Fruit fly (Drosophila melanogaster) whole organism, pupa: ENCODE measurements around the gene CG34367.

ENCODE experiments used
- CG10348 ChIP-seq: fragments of 200-800 bp; sonication (Bioruptor generic); IDR thresholded peaks from 2 replicates; pipeline ENCODE4 v1.3.6; 2022; ENCODE audit warnings: missing biosample characterization, missing genetic modification characterization
- CG12605 ChIP-seq: fragments of 200-800 bp; sonication (Bioruptor generic); IDR thresholded peaks from 2 replicates; pipeline ENCODE4 v1.3.6; 2022; ENCODE audit warnings: missing biosample characterization, missing genetic modification characterization
- CG13204 ChIP-seq: fragments of 200-800 bp; sonication (Bioruptor generic); optimal IDR thresholded peaks from 2 replicates; lab custom pipeline; 2018; ENCODE audit warnings: missing biosample characterization, mild to moderate bottlenecking, missing genetic modification characterization, moderate library complexity
- CG14655 ChIP-seq: fragments of 200-800 bp; sonication (Bioruptor generic); optimal IDR thresholded peaks from 3 replicates; lab custom pipeline; 2017; ENCODE audit warnings: mild to moderate bottlenecking, missing biosample characterization, missing genetic modification reagents, missing genetic modification characterization
- CG15710 ChIP-seq: fragments of 200-800 bp; sonication (Bioruptor generic); optimal IDR thresholded peaks from 2 replicates; lab custom pipeline; 2018; ENCODE audit warnings: missing biosample characterization, mild to moderate bottlenecking, missing genetic modification characterization, moderate library complexity
- CG17806 ChIP-seq: fragments of 200-800 bp; sonication (Bioruptor generic); optimal IDR thresholded peaks from 2 replicates; lab custom pipeline; 2018; ENCODE audit warnings: missing biosample characterization, mild to moderate bottlenecking, missing genetic modification characterization, moderate library complexity
- CG32121 ChIP-seq: fragments of 200-800 bp; sonication (Bioruptor generic); IDR thresholded peaks from 2 replicates; pipeline ENCODE4 v1.3.6; 2022; ENCODE audit warnings: missing biosample characterization, missing genetic modification characterization
- CG34367 ChIP-seq: fragments of 200-800 bp; sonication (Bioruptor generic); optimal IDR thresholded peaks from 2 replicates; lab custom pipeline; 2018; ENCODE audit warnings: missing biosample characterization, mild to moderate bottlenecking, missing genetic modification characterization
- CG4496 ChIP-seq: fragments of 200-800 bp; sonication (Bioruptor generic); IDR thresholded peaks from 3 replicates; pipeline ENCODE4 v1.3.6; 2022; ENCODE audit warnings: missing biosample characterization, missing genetic modification characterization
- CG8159 ChIP-seq: fragments of 200-800 bp; sonication (Bioruptor generic); optimal IDR thresholded peaks from 3 replicates; lab custom pipeline; 2018; ENCODE audit warnings: missing biosample characterization, mild to moderate bottlenecking, missing genetic modification characterization, moderate library complexity
- CG8301 ChIP-seq: fragments of 200-800 bp; sonication (Bioruptor generic); optimal IDR thresholded peaks from 2 replicates; lab custom pipeline; 2018; ENCODE audit warnings: missing biosample characterization, mild to moderate bottlenecking, missing genetic modification characterization
- CG9948 ChIP-seq: fragments of 200-800 bp; sonication (Bioruptor generic); optimal IDR thresholded peaks from 2 replicates; lab custom pipeline; 2018; ENCODE audit warnings: missing biosample characterization, mild to moderate bottlenecking, missing genetic modification characterization, moderate library complexity
- D1 ChIP-seq: fragments of 200-800 bp; sonication (Bioruptor generic); optimal IDR thresholded peaks from 2 replicates; lab custom pipeline; 2018; ENCODE audit warnings: missing biosample characterization, mild to moderate bottlenecking, missing genetic modification characterization, moderate library complexity
- EcR ChIP-seq: fragments of 200-800 bp; sonication (Bioruptor generic); optimal IDR thresholded peaks from 3 replicates; lab custom pipeline; 2019; ENCODE audit warnings: missing biosample characterization, missing genetic modification characterization, mild to moderate bottlenecking, moderate library complexity, missing genetic modification reagents
- Ets98B ChIP-seq: fragments of 200-800 bp; sonication (Bioruptor generic); IDR thresholded peaks from 2 replicates; pipeline ENCODE4 v1.3.6; 2022; ENCODE audit warnings: missing biosample characterization, missing genetic modification characterization
- Pif1A ChIP-seq: fragments of 200-800 bp; sonication (Bioruptor generic); optimal IDR thresholded peaks from 3 replicates; lab custom pipeline; 2016; ENCODE audit warnings: missing biosample characterization, missing genetic modification characterization
- Pif1B ChIP-seq: fragments of 200-800 bp; sonication (Bioruptor generic); optimal IDR thresholded peaks from 3 replicates; lab custom pipeline; 2016; ENCODE audit warnings: missing biosample characterization, missing genetic modification characterization
- Snoo ChIP-seq: fragments of 200-800 bp; sonication (Bioruptor generic); optimal IDR thresholded peaks from 3 replicates; lab custom pipeline; 2017; ENCODE audit warnings: missing biosample characterization, mild to moderate bottlenecking, missing genetic modification characterization, inconsistent platforms
- fd96Ca ChIP-seq: fragments of 200-800 bp; sonication (Bioruptor generic); IDR thresholded peaks from 3 replicates; pipeline ENCODE4 v1.3.6; 2022; ENCODE audit warnings: missing biosample characterization, missing genetic modification characterization
- gl ChIP-seq: fragments of 200-800 bp; sonication (Bioruptor generic); optimal IDR thresholded peaks from 2 replicates; lab custom pipeline; 2018; ENCODE audit warnings: missing biosample characterization, mild to moderate bottlenecking, missing genetic modification characterization
- rn ChIP-seq: fragments of 200-800 bp; sonication (Bioruptor generic); IDR thresholded peaks from 2 replicates; pipeline ENCODE4 v1.3.6; 2022; ENCODE audit warnings: missing biosample characterization, missing genetic modification characterization

CG34367 gene

dm6 chr2L:10387869-10388726 lies 34.4 kb upstream of the CG34367 start, which contains the start of gene da:
Gene da (plus strand): TSS chr2L:10388105.
- TF ChIP-seq fd96Ca (GFP tag; lab: Robert Waterston, UW), result no peak
- peak; percentile 17 for TF ChIP-seq CG34367 (tag; lab: Kevin White, UChicago)
- no peak for TF ChIP-seq EcR (GFP tag; lab: Kevin White, UChicago)
- TF ChIP-seq CG32121, result peak; percentile 61; the same call in 1 of the 2 replicates
- peak; percentile 41 for TF ChIP-seq Snoo
- no peak for TF ChIP-seq CG10348
- no peak for TF ChIP-seq rn (GFP tag; lab: Robert Waterston, UW)
- peak; percentile 45 for TF ChIP-seq Pif1A (GFP tag; lab: Kevin White, UChicago)
- TF ChIP-seq Pif1B (GFP tag; lab: Kevin White, UChicago), result no peak
- TF ChIP-seq CG4496 (GFP tag; lab: Robert Waterston, UW), result peak; percentile 65; the same call in 2 of the 3 replicates
- peak; percentile 31 for TF ChIP-seq CG17806 (tag; lab: Kevin White, UChicago)
- TF ChIP-seq CG8301 (tag; lab: Kevin White, UChicago), result peak; percentile 16
- peak; percentile 67 for TF ChIP-seq Ets98B (GFP tag; lab: Robert Waterston, UW)
- TF ChIP-seq gl (tag; lab: Kevin White, UChicago), result no peak
- TF ChIP-seq CG8159, result peak; percentile 31
- peak; percentile 39 for TF ChIP-seq CG15710
- TF ChIP-seq CG12605 (GFP tag; lab: Robert Waterston, UW), result peak; percentile 28
- TF ChIP-seq CG14655 (GFP tag; lab: Kevin White, UChicago), result no peak
- TF ChIP-seq CG13204 (GFP tag; lab: Kevin White, UChicago), result no peak
- peak; percentile 32 for TF ChIP-seq CG9948 (tag; lab: Kevin White, UChicago)
- peak; percentile 72 for TF ChIP-seq D1 (tag; lab: Kevin White, UChicago)
- TF ChIP-seq, all 21 proteins: peak for 13

- TF ChIP-seq CG8301 (tag; lab: Kevin White, UChicago) (no peak), CG13204 (GFP tag; lab: Kevin White, UChicago) (no peak), CG34367 (tag; lab: Kevin White, UChicago) (no peak), Pif1B (GFP tag; lab: Kevin White, UChicago) (no peak), EcR (GFP tag; lab: Kevin White, UChicago) (no peak), CG15710 (no peak), Snoo (no peak), CG12605 (GFP tag; lab: Robert Waterston, UW) (no peak), rn (GFP tag; lab: Robert Waterston, UW) (no peak), CG8159 (no peak), gl (tag; lab: Kevin White, UChicago) (no peak)
Observed at dm6 chr2L:10386824-10387223, 33.1 kb upstream of the CG34367 start.

- TF ChIP-seq CG14655 (GFP tag; lab: Kevin White, UChicago) (no peak), EcR (GFP tag; lab: Kevin White, UChicago) (no peak), CG17806 (tag; lab: Kevin White, UChicago) (peak; percentile 66), CG8301 (tag; lab: Kevin White, UChicago) (peak; percentile 55), fd96Ca (GFP tag; lab: Robert Waterston, UW) (no peak), CG15710 (peak; percentile 61), rn (GFP tag; lab: Robert Waterston, UW) (no peak), Ets98B (GFP tag; lab: Robert Waterston, UW) (peak; percentile 46), CG32121 (peak; percentile 45; the same call in 1 of the 2 replicates), CG10348 (no peak), D1 (tag; lab: Kevin White, UChicago) (no peak), Snoo (peak; percentile 62), CG13204 (GFP tag; lab: Kevin White, UChicago) (no peak), CG4496 (GFP tag; lab: Robert Waterston, UW) (peak; percentile 70; the same call in 2 of the 3 replicates), Pif1B (GFP tag; lab: Kevin White, UChicago) (no peak), gl (tag; lab: Kevin White, UChicago) (no peak), CG8159 (peak; percentile 73), CG34367 (tag; lab: Kevin White, UChicago) (peak; percentile 43), CG12605 (GFP tag; lab: Robert Waterston, UW) (no peak; the same call in 1 of the 2 replicates), CG9948 (tag; lab: Kevin White, UChicago) (peak; percentile 71), Pif1A (GFP tag; lab: Kevin White, UChicago) (peak; percentile 39)
Observed at dm6 chr2L:10386208-10386805, 32.6 kb upstream of the CG34367 start, which contains the start of the genes Cdk1 and mRpS7. Gene Cdk1 (minus strand): TSS chr2L:10386262. Gene mRpS7 (plus strand): TSS chr2L:10386662.

- TF ChIP-seq CG8159 (no peak), CG15710 (peak; percentile 53), D1 (tag; lab: Kevin White, UChicago) (no peak), CG17806 (tag; lab: Kevin White, UChicago) (peak; percentile 60), CG32121 (peak; percentile 41; the same call in 1 of the 2 replicates), Ets98B (GFP tag; lab: Robert Waterston, UW) (peak; percentile 37), CG4496 (GFP tag; lab: Robert Waterston, UW) (peak; percentile 72), CG12605 (GFP tag; lab: Robert Waterston, UW) (no peak), CG9948 (tag; lab: Kevin White, UChicago) (peak; percentile 32), CG34367 (tag; lab: Kevin White, UChicago) (peak; percentile 3), Snoo (peak; percentile 54)
Observed at dm6 chr2L:10381890-10382450, 28.3 kb upstream of the CG34367 start, which contains the start of gene CG5096. Gene CG5096 (plus strand): TSS chr2L:10382263.
